Worm (Caenorhabditis elegans) whole organism, L2 larva: Measurements from ENCODE around the gene mec-9.

Experiments used
- F13H6.1 ChIP-seq: sonication (generic microtip); optimal IDR thresholded peaks from 2 replicates; lab custom pipeline; 2016; ENCODE audit warnings: missing genetic modification characterization, missing compliant biosample characterization
- ZK546.5 ChIP-seq: sonication (generic microtip); optimal IDR thresholded peaks from 2 replicates; lab custom pipeline; 2017; ENCODE audit warnings: missing biosample characterization, missing genetic modification characterization
- ama-1 ChIP-seq: fragments of 150-350 bp; optimal IDR thresholded peaks from 2 replicates; lab custom pipeline; 2018; ENCODE audit warnings: inconsistent platforms
- fos-1 ChIP-seq: fragments of 150-350 bp; optimal IDR thresholded peaks from 2 replicates; lab custom pipeline; 2014; ENCODE audit warnings: missing biosample characterization, missing genetic modification characterization
- lsy-2 ChIP-seq, 2 experiments: fragments of 150-350 bp in 1 of 2; sonication (generic microtip) in 1 of 2; optimal IDR thresholded peaks; 2 replicates each; lab custom pipeline; 2014 to 2017; ENCODE audit warnings: missing biosample characterization in 2 of 2, missing genetic modification characterization in 2 of 2
- nhr-12 ChIP-seq: fragments of 150-350 bp; optimal IDR thresholded peaks from 2 replicates; lab custom pipeline; 2014; ENCODE audit warnings: missing biosample characterization, missing genetic modification characterization
- sem-4 ChIP-seq: fragments of 150-350 bp; optimal IDR thresholded peaks from 2 replicates; lab custom pipeline; 2014; ENCODE audit warnings: missing biosample characterization, missing genetic modification reagents, missing genetic modification characterization
- skn-1 ChIP-seq: sonication (generic microtip); optimal IDR thresholded peaks from 2 replicates; lab custom pipeline; 2017; ENCODE audit warnings: missing biosample characterization, missing genetic modification characterization
- unc-62 ChIP-seq: fragments of 150-350 bp; optimal IDR thresholded peaks from 2 replicates; lab custom pipeline; 2014; ENCODE audit warnings: missing biosample characterization, missing genetic modification reagents, missing genetic modification characterization
- ztf-11 ChIP-seq: sonication (generic microtip); optimal IDR thresholded peaks from 2 replicates; lab custom pipeline; 2017; ENCODE audit warnings: missing biosample characterization, missing genetic modification characterization
- ztf-4 ChIP-seq: fragments of 150-350 bp; optimal IDR thresholded peaks from 2 replicates; lab custom pipeline; 2014; ENCODE audit warnings: missing biosample characterization, missing genetic modification characterization

DNA sequence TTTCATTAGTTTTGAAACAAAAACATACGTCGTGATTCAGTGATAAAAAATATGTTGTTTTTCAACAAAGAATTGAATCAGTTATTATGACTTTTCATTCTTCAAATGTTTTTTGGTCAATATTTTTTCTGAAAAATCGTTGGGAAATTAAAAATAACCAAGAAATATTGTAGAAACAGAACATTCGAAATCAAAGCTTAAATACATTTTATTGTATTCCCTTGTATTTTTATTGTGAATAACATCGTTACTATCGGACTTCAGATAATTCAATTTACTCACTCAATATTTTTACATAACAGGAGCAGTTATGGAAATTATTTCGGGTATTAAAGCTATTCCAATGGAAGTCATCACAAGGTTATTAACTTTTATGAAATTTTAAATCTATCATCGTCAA lies 1.7 kb upstream of the mec-9 start, which contains the start of gene C50H2.4:
- TF ChIP-seq unc-62 (no peak), ama-1 (lab: Kevin White, UChicago) (no peak), lsy-2 (tag; optimal IDR thresholded peaks at IDR 0.05; lab: Kevin White, UChicago) (no peak), sem-4 (no peak), ztf-4 (tag; lab: Kevin White, UChicago) (no peak), fos-1 (tag; lab: Kevin White, UChicago) (no peak), skn-1 (no peak), nhr-12 (tag; lab: Kevin White, UChicago) (no peak), ztf-11 (tag; lab: Kevin White, UChicago) (no peak), ZK546.5 (no peak), F13H6.1 (tag; lab: Kevin White, UChicago) (no peak)
